Worm (Caenorhabditis elegans): Measurements from ENCODE around the gene F40G9.6.

F40G9.6 gene

ce11 chrIII:159149-159548 is 20.2 kb upstream of the F40G9.6 start:
- TF ChIP-seq mef-2 (tag; optimal IDR thresholded peaks at IDR 0.05) (no peak), nhr-71 (tag; optimal IDR thresholded peaks at IDR 0.05) (no peak), fkh-4 (tag; optimal IDR thresholded peaks at IDR 0.05; ENCODE audit: borderline replicate concordance) (no peak), nhr-20 (tag; optimal IDR thresholded peaks at IDR 0.05) (no peak), Y116A8C.19 (tag; optimal IDR thresholded peaks at IDR 0.05; ENCODE audit: borderline replicate concordance) (no peak)

- TF ChIP-seq sptf-1 (tag; optimal IDR thresholded peaks at IDR 0.05): no peak
- no peak for TF ChIP-seq zag-1 (tag; optimal IDR thresholded peaks at IDR 0.05)
Measured at ce11 chrIII:159665-160064, 19.7 kb upstream of the F40G9.6 start.

ce11 chrIII:164775-165174 is 14.6 kb upstream of the F40G9.6 start, which contains the start of gene F40G9.8:
Gene F40G9.8 (minus strand): TSS chrIII:164875.
- TF ChIP-seq aly-2 (tag; optimal IDR thresholded peaks at IDR 0.05) (no peak), ama-1 (optimal IDR thresholded peaks at IDR 0.05) (no peak), hlh-4 (tag; optimal IDR thresholded peaks at IDR 0.05) (no peak), ztf-4 (tag; optimal IDR thresholded peaks at IDR 0.05) (no peak), ceh-88 (GFP tag; IDR thresholded peaks at IDR 0.05) (no peak), ztf-11 (tag; optimal IDR thresholded peaks at IDR 0.05) (no peak), irx-1 (tag; optimal IDR thresholded peaks at IDR 0.05) (no peak), hlh-17 (GFP tag; optimal IDR thresholded peaks at IDR 0.05; ENCODE audit: borderline replicate concordance) (no peak), xbp-1 (tag; optimal IDR thresholded peaks at IDR 0.05) (no peak), lin-39 (tag; optimal IDR thresholded peaks at IDR 0.05) (no peak), jun-1 (tag; optimal IDR thresholded peaks at IDR 0.05) (no peak), mdl-1 (tag; optimal IDR thresholded peaks at IDR 0.05) (no peak)

ce11 chrIII:165390-165789 is 14.0 kb upstream of the F40G9.6 start, which contains the start of gene F40G9.7:
Gene F40G9.7 (plus strand): TSS chrIII:165690.
- TF ChIP-seq fkh-10 (GFP tag; optimal IDR thresholded peaks at IDR 0.05): no peak
- no peak for TF ChIP-seq unc-62 (GFP tag; optimal IDR thresholded peaks at IDR 0.05)

ce11 chrIII:169478-169877 is 9.9 kb upstream of the F40G9.6 start, which contains the start of gene F40G9.18:
Gene F40G9.18 (minus strand): TSS chrIII:169578.
- TF ChIP-seq lin-15B (tag; optimal IDR thresholded peaks at IDR 0.05): no peak
- TF ChIP-seq nhr-20 (tag; optimal IDR thresholded peaks at IDR 0.05): no peak
- TF ChIP-seq nhr-11 (tag; optimal IDR thresholded peaks at IDR 0.05): no peak
- TF ChIP-seq fos-1 (tag; optimal IDR thresholded peaks at IDR 0.05): no peak
- TF ChIP-seq lin-14 (GFP tag; optimal IDR thresholded peaks at IDR 0.05): no peak
- TF ChIP-seq nhr-237 (tag; optimal IDR thresholded peaks at IDR 0.05): no peak
- no peak for TF ChIP-seq ets-5 (GFP tag; IDR thresholded peaks at IDR 0.05)
- no peak for TF ChIP-seq elt-3 (tag; optimal IDR thresholded peaks at IDR 0.05)
- no peak for TF ChIP-seq snpc-4 (tag; optimal IDR thresholded peaks at IDR 0.05)
- no peak for TF ChIP-seq nhr-47 (tag; optimal IDR thresholded peaks at IDR 0.05)
- TF ChIP-seq alr-1 (tag; optimal IDR thresholded peaks at IDR 0.05; ENCODE audit: borderline replicate concordance): no peak
- TF ChIP-seq pax-3 (tag; optimal IDR thresholded peaks at IDR 0.05): no peak
- no peak for TF ChIP-seq blmp-1 (tag; optimal IDR thresholded peaks at IDR 0.05)
- TF ChIP-seq zip-4 (GFP tag; optimal IDR thresholded peaks at IDR 0.05): no peak
- no peak for TF ChIP-seq egl-13 (tag; optimal IDR thresholded peaks at IDR 0.05)
- TF ChIP-seq pag-3 (tag; optimal IDR thresholded peaks at IDR 0.05; ENCODE audit: borderline replicate concordance, insufficient read depth): no peak
- TF ChIP-seq mab-9 (GFP tag; IDR thresholded peaks at IDR 0.05): no peak
